Fruit fly (Drosophila melanogaster) whole organism, embryonic: ENCODE data around the gene CG3918.

Experiments used
- Adf1 ChIP-seq: fragments of 200-800 bp; sonication (Bioruptor generic); IDR thresholded peaks from 2 replicates; pipeline ENCODE4 v1.3.6; 2022; ENCODE audit warnings: missing biosample characterization, missing genetic modification characterization
- Atf3 ChIP-seq: fragments of 200-800 bp; sonication (Bioruptor generic); optimal IDR thresholded peaks from 3 replicates; lab custom pipeline; 2016; ENCODE audit warnings: missing biosample characterization, missing genetic modification characterization
- CG10267 ChIP-seq: fragments of 200-800 bp; sonication (Bioruptor generic); optimal IDR thresholded peaks from 2 replicates; lab custom pipeline; 2018; ENCODE audit warnings: missing biosample characterization, mild to moderate bottlenecking, missing genetic modification characterization, moderate library complexity
- CG10543 ChIP-seq: fragments of 200-800 bp; sonication (Bioruptor generic); optimal IDR thresholded peaks from 3 replicates; lab custom pipeline; 2017; ENCODE audit warnings: missing biosample characterization, mild to moderate bottlenecking, missing genetic modification characterization, moderate library complexity
- CG10565 ChIP-seq: fragments of 200-800 bp; sonication (Bioruptor generic); optimal IDR thresholded peaks from 3 replicates; lab custom pipeline; 2016; ENCODE audit warnings: missing biosample characterization, mild to moderate bottlenecking, missing genetic modification characterization
- CG13624 ChIP-seq: fragments of 200-800 bp; sonication (Bioruptor generic); optimal IDR thresholded peaks from 2 replicates; lab custom pipeline; 2016; ENCODE audit warnings: missing biosample characterization, missing genetic modification characterization
- CG14860 ChIP-seq: fragments of 200-800 bp; sonication (Bioruptor generic); IDR thresholded peaks from 3 replicates; pipeline ENCODE4 v1.3.6; 2022; ENCODE audit warnings: missing biosample characterization, missing genetic modification characterization; ENCODE audit not compliant: partially characterized antibody
- CG15269 ChIP-seq: fragments of 200-800 bp; sonication (Bioruptor generic); optimal IDR thresholded peaks from 2 replicates; lab custom pipeline; 2018; ENCODE audit warnings: missing biosample characterization, mild to moderate bottlenecking, missing genetic modification characterization, moderate library complexity
- CG2875 ChIP-seq: fragments of 200-800 bp; sonication (Bioruptor generic); optimal IDR thresholded peaks from 2 replicates; lab custom pipeline; 2017; ENCODE audit warnings: missing biosample characterization, mild to moderate bottlenecking, missing genetic modification characterization, missing genetic modification reagents
- CG30020 ChIP-seq: fragments of 200-800 bp; optimal IDR thresholded peaks from 2 replicates; lab custom pipeline; 2019; ENCODE audit warnings: missing biosample characterization, mild to moderate bottlenecking, missing genetic modification characterization, moderate library complexity
- CG31224 ChIP-seq: fragments of 200-800 bp; sonication (Bioruptor generic); IDR thresholded peaks from 2 replicates; pipeline ENCODE4 v1.3.6; 2022; ENCODE audit warnings: missing biosample characterization, missing genetic modification characterization
- CG3838 ChIP-seq: fragments of 200-800 bp; sonication (Bioruptor generic); optimal IDR thresholded peaks from 3 replicates; lab custom pipeline; 2016; ENCODE audit warnings: missing biosample characterization, missing genetic modification characterization
- CG3847 ChIP-seq: fragments of 200-800 bp; sonication (Bioruptor generic); IDR thresholded peaks from 2 replicates; pipeline ENCODE4 v1.3.6; 2022; ENCODE audit warnings: missing biosample characterization, missing genetic modification characterization
- CG7556 ChIP-seq: fragments of 200-800 bp; sonication (Bioruptor generic); optimal IDR thresholded peaks from 2 replicates; lab custom pipeline; 2017; ENCODE audit warnings: missing biosample characterization, mild to moderate bottlenecking, missing genetic modification characterization
- CG7839 ChIP-seq: fragments of 200-800 bp; sonication (Bioruptor generic); optimal IDR thresholded peaks from 3 replicates; lab custom pipeline; 2018; ENCODE audit warnings: missing biosample characterization, mild to moderate bottlenecking, missing genetic modification characterization, moderate library complexity
- CG9727 ChIP-seq: fragments of 200-800 bp; sonication (Bioruptor generic); optimal IDR thresholded peaks from 3 replicates; lab custom pipeline; 2017; ENCODE audit warnings: missing biosample characterization, mild to moderate bottlenecking, missing genetic modification characterization
- Fer2 ChIP-seq: fragments of 200-800 bp; sonication (Bioruptor generic); optimal IDR thresholded peaks from 2 replicates; lab custom pipeline; 2018; ENCODE audit warnings: missing biosample characterization, mild to moderate bottlenecking, missing genetic modification characterization, moderate library complexity
- H15 ChIP-seq: fragments of 200-800 bp; sonication (Bioruptor generic); IDR thresholded peaks from 3 replicates; pipeline ENCODE4 v1.3.6; 2022; ENCODE audit warnings: missing biosample characterization, missing genetic modification characterization
- Mes4 ChIP-seq: fragments of 200-800 bp; sonication (Bioruptor generic); optimal IDR thresholded peaks from 2 replicates; lab custom pipeline; 2016; ENCODE audit warnings: missing biosample characterization, missing genetic modification characterization
- Mrtf ChIP-seq: fragments of 200-800 bp; sonication (Bioruptor generic); IDR thresholded peaks from 3 replicates; pipeline ENCODE4 v1.3.6; 2022; ENCODE audit warnings: missing biosample characterization, missing genetic modification characterization
- Nf-YC ChIP-seq: fragments of 200-800 bp; optimal IDR thresholded peaks from 3 replicates; lab custom pipeline; 2019; ENCODE audit warnings: missing biosample characterization, mild to moderate bottlenecking, missing genetic modification characterization, moderate library complexity
- Pdp1 ChIP-seq, 2 experiments: fragments of 200-800 bp; sonication (Bioruptor generic); optimal IDR thresholded peaks; 3 replicates each; lab custom pipeline; 2016; ENCODE audit warnings: missing biosample characterization in 2 of 2, missing genetic modification characterization in 2 of 2, mild to moderate bottlenecking in 1 of 2, moderate library complexity in 1 of 2
- Ptx1 ChIP-seq: fragments of 200-800 bp; sonication (Bioruptor generic); IDR thresholded peaks from 2 replicates; pipeline ENCODE4 v1.3.6; 2022; ENCODE audit warnings: missing biosample characterization, missing genetic modification characterization
- Sox100B ChIP-seq: fragments of 200-800 bp; sonication (Bioruptor generic); optimal IDR thresholded peaks from 3 replicates; lab custom pipeline; 2018; ENCODE audit warnings: missing biosample characterization, mild to moderate bottlenecking, missing genetic modification characterization
- Ssrp ChIP-seq: fragments of 200-800 bp; sonication (Bioruptor generic); optimal IDR thresholded peaks from 2 replicates; lab custom pipeline; 2018; ENCODE audit warnings: missing biosample characterization, mild to moderate bottlenecking, missing genetic modification characterization, moderate library complexity
- abd-A ChIP-seq: fragments of 200-800 bp; sonication (Bioruptor generic); optimal IDR thresholded peaks from 3 replicates; lab custom pipeline; 2019; ENCODE audit warnings: missing biosample characterization, mild to moderate bottlenecking, missing genetic modification characterization, moderate library complexity
- ase ChIP-seq: fragments of 200-800 bp; sonication (Bioruptor generic); IDR thresholded peaks from 3 replicates; pipeline ENCODE4 v1.3.6; 2022; ENCODE audit warnings: missing biosample characterization, missing genetic modification characterization
- cad ChIP-seq: fragments of >200 bp; optimal IDR thresholded peaks from 2 replicates; lab custom pipeline; 2017; ENCODE audit warnings: missing biosample characterization, missing genetic modification characterization
- cg ChIP-seq: fragments of 200-800 bp; sonication (Bioruptor generic); optimal IDR thresholded peaks from 3 replicates; lab custom pipeline; 2019; ENCODE audit warnings: missing biosample characterization, mild to moderate bottlenecking, missing genetic modification characterization, moderate library complexity
- danr ChIP-seq: fragments of 200-800 bp; sonication (Bioruptor generic); IDR thresholded peaks from 2 replicates; pipeline ENCODE4 v1.3.6; 2022; ENCODE audit warnings: missing biosample characterization, missing genetic modification characterization
- dmrt11E ChIP-seq: fragments of 200-800 bp; sonication (Bioruptor generic); optimal IDR thresholded peaks from 3 replicates; lab custom pipeline; 2018; ENCODE audit warnings: missing biosample characterization, mild to moderate bottlenecking, missing genetic modification characterization, moderate library complexity
- fu2 ChIP-seq: fragments of 200-800 bp; sonication (Bioruptor generic); optimal IDR thresholded peaks from 2 replicates; lab custom pipeline; 2016; ENCODE audit warnings: missing biosample characterization, missing genetic modification characterization
- gcm2 ChIP-seq: fragments of 200-800 bp; sonication (Bioruptor generic); optimal IDR thresholded peaks from 2 replicates; lab custom pipeline; 2016; ENCODE audit warnings: missing biosample characterization, missing genetic modification characterization
- grau ChIP-seq: fragments of 200-800 bp; optimal IDR thresholded peaks from 3 replicates; lab custom pipeline; 2019; ENCODE audit warnings: missing biosample characterization, mild to moderate bottlenecking, missing genetic modification characterization, moderate library complexity
- hkb ChIP-seq, 2 experiments: fragments of 200-800 bp in 1 of 2; fragments of >200 bp in 1 of 2; sonication (Bioruptor generic) in 1 of 2; IDR thresholded peaks in 1 of 2; optimal IDR thresholded peaks in 1 of 2; 2 replicates each; pipeline versions ENCODE4 v1.3.6 to Lab custom; 2017 to 2022; ENCODE audit warnings: missing biosample characterization in 1 of 2, missing genetic modification characterization in 1 of 2
- insv ChIP-seq, 2 experiments: fragments of 200-800 bp; sonication (Bioruptor generic); optimal IDR thresholded peaks; 3 replicates each; lab custom pipeline; 2016 to 2018; ENCODE audit warnings: missing biosample characterization in 2 of 2, missing genetic modification characterization in 2 of 2
- lab ChIP-seq: fragments of 200-800 bp; sonication (Bioruptor generic); optimal IDR thresholded peaks from 3 replicates; lab custom pipeline; 2017; ENCODE audit warnings: missing biosample characterization, missing genetic modification characterization, mild to moderate bottlenecking, moderate library complexity, missing genetic modification reagents
- nerfin-1 ChIP-seq: fragments of 200-800 bp; sonication (Bioruptor generic); optimal IDR thresholded peaks from 3 replicates; lab custom pipeline; 2019; ENCODE audit warnings: missing biosample characterization, mild to moderate bottlenecking, missing genetic modification characterization, moderate library complexity
- nmo ChIP-seq: fragments of 200-800 bp; sonication (Bioruptor generic); optimal IDR thresholded peaks from 2 replicates; lab custom pipeline; 2018; ENCODE audit warnings: missing biosample characterization, mild to moderate bottlenecking, missing genetic modification characterization, moderate library complexity
- pita ChIP-seq: fragments of 200-800 bp; sonication (Bioruptor generic); optimal IDR thresholded peaks from 2 replicates; lab custom pipeline; 2017; ENCODE audit warnings: missing biosample characterization, mild to moderate bottlenecking, missing genetic modification characterization
- rib ChIP-seq: fragments of 200-800 bp; sonication (Bioruptor generic); IDR thresholded peaks from 2 replicates; pipeline ENCODE4 v1.3.6; 2022; ENCODE audit warnings: missing biosample characterization, missing genetic modification characterization
- sim ChIP-seq: fragments of 200-800 bp; sonication (Bioruptor generic); IDR thresholded peaks from 2 replicates; pipeline ENCODE4 v1.3.6; 2022; ENCODE audit warnings: missing biosample characterization, missing genetic modification characterization
- slou ChIP-seq: fragments of 200-800 bp; sonication (Bioruptor generic); optimal IDR thresholded peaks from 3 replicates; lab custom pipeline; 2016; ENCODE audit warnings: missing biosample characterization, missing genetic modification characterization
- twi ChIP-seq: fragments of 200-800 bp; optimal IDR thresholded peaks from 2 replicates; lab custom pipeline; 2019; ENCODE audit warnings: missing biosample characterization, mild to moderate bottlenecking, missing genetic modification characterization, moderate library complexity
- tx ChIP-seq: fragments of 200-800 bp; sonication (Bioruptor generic); optimal IDR thresholded peaks from 2 replicates; lab custom pipeline; 2016; ENCODE audit warnings: missing biosample characterization, missing genetic modification characterization
- vnd ChIP-seq: fragments of 200-800 bp; sonication (Bioruptor generic); IDR thresholded peaks from 3 replicates; pipeline ENCODE4 v1.3.6; 2022; ENCODE audit warnings: missing biosample characterization, missing genetic modification characterization; ENCODE audit not compliant: partially characterized antibody
- wor ChIP-seq: fragments of 200-800 bp; sonication (Bioruptor generic); IDR thresholded peaks from 2 replicates; pipeline ENCODE4 v1.3.6; 2022; ENCODE audit warnings: missing biosample characterization, missing genetic modification characterization

Gene CG3918

dm6 chrX:6542331-6542730 is 18.1 kb downstream of the CG3918 start (continued):
- TF ChIP-seq CG2875 (GFP tag; lab: Kevin White, UChicago), result no peak
- TF ChIP-seq Sox100B (GFP tag; lab: Kevin White, UChicago), result peak; percentile 41
- no peak for TF ChIP-seq Ssrp (tag; lab: Kevin White, UChicago)
- no peak for TF ChIP-seq CG10565
- TF ChIP-seq CG3847 (GFP tag; lab: Robert Waterston, UW), result no peak
- peak; percentile 31 for TF ChIP-seq CG7556 (GFP tag; lab: Kevin White, UChicago)
- no peak for TF ChIP-seq cg
- TF ChIP-seq Mes4 (GFP tag; lab: Kevin White, UChicago), result no peak
- peak; percentile 63 for TF ChIP-seq CG7839 (tag; lab: Kevin White, UChicago)
- peak; percentile 26 for TF ChIP-seq CG10267 (tag; lab: Kevin White, UChicago)
- TF ChIP-seq sim, result no peak
- no peak for TF ChIP-seq nerfin-1
- TF ChIP-seq abd-A (tag; lab: Kevin White, UChicago), result no peak
- no peak for TF ChIP-seq tx (GFP tag; lab: Kevin White, UChicago)
- TF ChIP-seq dmrt11E (tag; lab: Kevin White, UChicago), result no peak
- no peak for TF ChIP-seq CG3838 (GFP tag; lab: Kevin White, UChicago)
- TF ChIP-seq Adf1 (GFP tag; lab: Robert Waterston, UW), result no peak
- no peak for TF ChIP-seq insv (GFP tag; optimal IDR thresholded peaks at IDR 0.05; lab: Kevin White, UChicago)
- TF ChIP-seq hkb (optimal IDR thresholded peaks at IDR 0.05; lab: Kevin White, UChicago), result no peak
- TF ChIP-seq hkb (GFP tag; IDR thresholded peaks at IDR 0.05; lab: Robert Waterston, UW), result peak; percentile 71
- no peak for TF ChIP-seq fu2
- TF ChIP-seq CG31224, result no peak
- TF ChIP-seq Fer2 (tag; lab: Kevin White, UChicago), result no peak
- no peak for TF ChIP-seq Pdp1 (GFP tag; optimal IDR thresholded peaks at IDR 0.05; lab: Kevin White, UChicago)
- no peak for TF ChIP-seq pita (GFP tag; lab: Kevin White, UChicago)
- TF ChIP-seq wor (GFP tag; lab: Robert Waterston, UW), result 0 out of 2 replicates have a peak, but pooled peaks have one; percentile 48
- peak; percentile 34; the same call in 1 of the 3 replicates for TF ChIP-seq ase (GFP tag; lab: Robert Waterston, UW)
- peak; percentile 68 for TF ChIP-seq Ptx1 (GFP tag; lab: Robert Waterston, UW)
- peak; percentile 31 for TF ChIP-seq lab
- no peak for TF ChIP-seq Atf3 (GFP tag; lab: Kevin White, UChicago)
- TF ChIP-seq nmo (GFP tag; lab: Kevin White, UChicago), result peak; percentile 50
- no peak for TF ChIP-seq twi (tag; lab: Kevin White, UChicago)
- TF ChIP-seq CG9727 (GFP tag; lab: Kevin White, UChicago), result no peak
- no peak for TF ChIP-seq rib (GFP tag; lab: Robert Waterston, UW)
- no peak for TF ChIP-seq gcm2 (GFP tag; lab: Kevin White, UChicago)
- TF ChIP-seq CG13624 (GFP tag; lab: Kevin White, UChicago), result no peak
- TF ChIP-seq cad (GFP tag; lab: Kevin White, UChicago), result no peak
- no peak for TF ChIP-seq Nf-YC
- no peak for TF ChIP-seq CG10543 (GFP tag; lab: Kevin White, UChicago)
- no peak for TF ChIP-seq slou (GFP tag; lab: Kevin White, UChicago)
- TF ChIP-seq vnd (GFP tag; lab: Robert Waterston, UW), result no peak
- TF ChIP-seq H15 (GFP tag; lab: Robert Waterston, UW), result peak; percentile 65; the same call in 2 of the 3 replicates
- TF ChIP-seq CG30020 (tag; lab: Kevin White, UChicago), result no peak
- peak; percentile 35; the same call in 1 of the 3 replicates for TF ChIP-seq Mrtf (GFP tag; lab: Robert Waterston, UW)
- TF ChIP-seq danr (GFP tag; lab: Robert Waterston, UW), result no peak
- TF ChIP-seq CG15269 (tag; lab: Kevin White, UChicago), result peak; percentile 74
- TF ChIP-seq CG14860 (GFP tag; lab: Robert Waterston, UW), result no peak
- TF ChIP-seq grau (tag; lab: Kevin White, UChicago), result peak; percentile 56
